Worm (Caenorhabditis elegans) whole organism, mixed stage, embryonic: ENCODE measurements around the gene T28D9.16.

Experiments
- M03D4.4 ChIP-seq: sonication (generic microtip); optimal IDR thresholded peaks from 2 replicates; lab custom pipeline; 2017; ENCODE audit warnings: mild to moderate bottlenecking, missing genetic modification characterization, missing compliant biosample characterization
- bed-3 ChIP-seq: fragments of 200-800 bp; sonication (Bioruptor generic); optimal IDR thresholded peaks from 3 replicates; lab custom pipeline; 2018; ENCODE audit warnings: mild to moderate bottlenecking, missing genetic modification characterization, moderate library complexity, missing compliant biosample characterization
- blmp-1 ChIP-seq: fragments of 150-350 bp; optimal IDR thresholded peaks from 2 replicates; lab custom pipeline; 2014; ENCODE audit warnings: missing biosample characterization, missing genetic modification characterization
- ceh-39 ChIP-seq: fragments of 150-350 bp; optimal IDR thresholded peaks from 2 replicates; lab custom pipeline; 2014; ENCODE audit warnings: missing biosample characterization, missing genetic modification characterization
- ceh-43 ChIP-seq: fragments of 200-800 bp; sonication (Bioruptor generic); optimal IDR thresholded peaks from 2 replicates; lab custom pipeline; 2018; ENCODE audit warnings: mild to moderate bottlenecking, missing genetic modification characterization, moderate library complexity, missing compliant biosample characterization
- ces-1 ChIP-seq: fragments of 150-350 bp; optimal IDR thresholded peaks from 2 replicates; lab custom pipeline; 2014; ENCODE audit warnings: missing biosample characterization, missing genetic modification reagents, missing genetic modification characterization
- cnd-1 ChIP-seq: fragments of 200-800 bp; sonication (Bioruptor generic); optimal IDR thresholded peaks from 2 replicates; lab custom pipeline; 2018; ENCODE audit warnings: mild to moderate bottlenecking, missing genetic modification characterization, missing compliant biosample characterization
- drap-1 ChIP-seq: fragments of 200-800 bp; sonication (Bioruptor generic); optimal IDR thresholded peaks from 3 replicates; lab custom pipeline; 2018; ENCODE audit warnings: mild to moderate bottlenecking, missing genetic modification characterization, missing compliant biosample characterization
- elt-1 ChIP-seq: sonication (generic microtip); optimal IDR thresholded peaks from 2 replicates; lab custom pipeline; 2017; ENCODE audit warnings: missing genetic modification characterization, mild to moderate bottlenecking, missing compliant biosample characterization, antibody characterized with exemption, moderate library complexity, borderline replicate concordance; ENCODE audit not compliant: insufficient read depth
- flh-1 ChIP-seq: fragments of 200-800 bp; sonication (Bioruptor generic); optimal IDR thresholded peaks from 2 replicates; lab custom pipeline; 2018; ENCODE audit warnings: mild to moderate bottlenecking, missing genetic modification characterization, moderate library complexity, missing compliant biosample characterization
- ham-2 ChIP-seq: fragments of 200-800 bp; sonication (Bioruptor generic); optimal IDR thresholded peaks from 2 replicates; lab custom pipeline; 2018; ENCODE audit warnings: mild to moderate bottlenecking, missing genetic modification characterization, missing compliant biosample characterization
- hlh-1 ChIP-seq: fragments of 150-350 bp; optimal IDR thresholded peaks from 2 replicates; lab custom pipeline; 2014; ENCODE audit warnings: missing biosample characterization, missing genetic modification reagents, missing genetic modification characterization
- lin-32 ChIP-seq: fragments of 200-800 bp; sonication (Bioruptor generic); optimal IDR thresholded peaks from 2 replicates; lab custom pipeline; 2018; ENCODE audit warnings: mild to moderate bottlenecking, missing genetic modification characterization, missing compliant biosample characterization
- lsy-2 ChIP-seq: fragments of 150-350 bp; optimal IDR thresholded peaks from 2 replicates; lab custom pipeline; 2014; ENCODE audit warnings: missing biosample characterization, missing genetic modification characterization
- mab-5 ChIP-seq: fragments of 150-350 bp; optimal IDR thresholded peaks from 2 replicates; lab custom pipeline; 2014; ENCODE audit warnings: missing biosample characterization, missing genetic modification characterization
- mep-1 ChIP-seq: fragments of 150-350 bp; optimal IDR thresholded peaks from 2 replicates; lab custom pipeline; 2017; ENCODE audit warnings: missing biosample characterization, missing genetic modification reagents, missing genetic modification characterization, inconsistent platforms
- mls-2 ChIP-seq: sonication (generic microtip); optimal IDR thresholded peaks from 2 replicates; lab custom pipeline; 2016; ENCODE audit warnings: mild to moderate bottlenecking, missing genetic modification characterization, moderate library complexity, missing compliant biosample characterization
- nhr-12 ChIP-seq: fragments of 150-350 bp; optimal IDR thresholded peaks from 2 replicates; lab custom pipeline; 2014; ENCODE audit warnings: missing biosample characterization, missing genetic modification characterization
- nhr-2 ChIP-seq: fragments of 150-350 bp; optimal IDR thresholded peaks from 2 replicates; lab custom pipeline; 2014; ENCODE audit warnings: missing biosample characterization, missing genetic modification characterization
- nhr-237 ChIP-seq: fragments of 150-350 bp; optimal IDR thresholded peaks from 2 replicates; lab custom pipeline; 2014; ENCODE audit warnings: missing biosample characterization, missing genetic modification characterization
- nhr-28 ChIP-seq: fragments of 150-350 bp; optimal IDR thresholded peaks from 2 replicates; lab custom pipeline; 2014; ENCODE audit warnings: missing biosample characterization, missing genetic modification characterization
- pha-4 ChIP-seq: fragments of 150-350 bp; optimal IDR thresholded peaks from 2 replicates; lab custom pipeline; 2018; ENCODE audit warnings: missing biosample characterization, missing genetic modification reagents, missing genetic modification characterization
- snpc-4 ChIP-seq: fragments of 150-350 bp; optimal IDR thresholded peaks from 2 replicates; lab custom pipeline; 2014; ENCODE audit warnings: missing biosample characterization, missing genetic modification characterization
- sptf-1 ChIP-seq: sonication (generic microtip); optimal IDR thresholded peaks from 2 replicates; lab custom pipeline; 2017; ENCODE audit warnings: mild to moderate bottlenecking, missing genetic modification characterization, moderate library complexity, missing compliant biosample characterization
- tbx-8 ChIP-seq: fragments of 200-800 bp; sonication (Bioruptor generic); optimal IDR thresholded peaks from 2 replicates; lab custom pipeline; 2018; ENCODE audit warnings: mild to moderate bottlenecking, missing genetic modification characterization, moderate library complexity, missing compliant biosample characterization
- unc-120 ChIP-seq: sonication (generic microtip); optimal IDR thresholded peaks from 2 replicates; lab custom pipeline; 2017; ENCODE audit warnings: missing genetic modification characterization, missing compliant biosample characterization; ENCODE audit not compliant: poor library complexity, severe bottlenecking
- unc-62 ChIP-seq: fragments of 150-350 bp; optimal IDR thresholded peaks from 2 replicates; lab custom pipeline; 2014; ENCODE audit warnings: missing biosample characterization, missing genetic modification reagents, missing genetic modification characterization
- zip-8 ChIP-seq: fragments of 150-350 bp; optimal IDR thresholded peaks from 2 replicates; lab custom pipeline; 2014; ENCODE audit warnings: missing biosample characterization, missing genetic modification characterization
- ztf-11 ChIP-seq: fragments of 150-350 bp; optimal IDR thresholded peaks from 2 replicates; lab custom pipeline; 2014; ENCODE audit warnings: missing biosample characterization, missing genetic modification characterization

T28D9.16 gene

ce11 chrII:6502826-6503225, 27.3 kb downstream of the T28D9.16 start, which contains the start of gene R05G9.1:
TSS of gene R05G9.1 (plus strand) at chrII:6503168.
- no peak for TF ChIP-seq cnd-1 (tag; lab: Kevin White, UChicago)
- no peak for TF ChIP-seq mep-1 (tag; lab: Kevin White, UChicago)
- TF ChIP-seq unc-62 (GFP tag; lab: Kevin White, UChicago), result no peak
- TF ChIP-seq flh-1 (GFP tag; lab: Kevin White, UChicago), result no peak
- no peak for TF ChIP-seq zip-8
- no peak for TF ChIP-seq ces-1 (GFP tag; lab: Kevin White, UChicago)
- TF ChIP-seq snpc-4 (tag; lab: Kevin White, UChicago), result no peak
- no peak for TF ChIP-seq lin-32 (GFP tag; lab: Kevin White, UChicago)
- no peak for TF ChIP-seq tbx-8 (GFP tag; lab: Kevin White, UChicago)
- TF ChIP-seq unc-120, result no peak
- TF ChIP-seq hlh-1 (tag; lab: Kevin White, UChicago), result no peak
- TF ChIP-seq ztf-11 (tag; lab: Kevin White, UChicago), result no peak
- TF ChIP-seq sptf-1 (tag; lab: Kevin White, UChicago), result no peak
- TF ChIP-seq, all 35 proteins: peak for 0

ce11 chrII:6513357-6513756, 37.9 kb downstream of the T28D9.16 start:
- TF ChIP-seq sptf-1 (tag; lab: Kevin White, UChicago) (no peak), bed-3 (GFP tag; lab: Kevin White, UChicago) (no peak)

- no peak for TF ChIP-seq ceh-43
- TF ChIP-seq blmp-1, result no peak
- no peak for TF ChIP-seq ceh-39 (tag; lab: Kevin White, UChicago)
- TF ChIP-seq drap-1, result no peak
- no peak for TF ChIP-seq lsy-2
- no peak for TF ChIP-seq zip-8
- no peak for TF ChIP-seq elt-1 (tag; lab: Kevin White, UChicago)
- TF ChIP-seq unc-120, result no peak
- TF ChIP-seq nhr-2 (tag; lab: Kevin White, UChicago), result no peak
These were observed 38.4 kb downstream of the T28D9.16 start, which contains the start of gene R05G9R.1 for ce11 chrII:6513911-6514310. TSS of gene R05G9R.1 (minus strand) at chrII:6514011.

ce11 chrII:6516276-6516675, 40.8 kb downstream of the T28D9.16 start, which contains the start of gene C56E6.7:
TSS of gene C56E6.7 (plus strand) at chrII:6516576.
- TF ChIP-seq nhr-12 (tag; lab: Kevin White, UChicago), result no peak
- no peak for TF ChIP-seq ham-2 (GFP tag; lab: Kevin White, UChicago)
- no peak for TF ChIP-seq ces-1 (GFP tag; lab: Kevin White, UChicago)
- no peak for TF ChIP-seq pha-4 (tag; lab: Kevin White, UChicago)

DNA sequence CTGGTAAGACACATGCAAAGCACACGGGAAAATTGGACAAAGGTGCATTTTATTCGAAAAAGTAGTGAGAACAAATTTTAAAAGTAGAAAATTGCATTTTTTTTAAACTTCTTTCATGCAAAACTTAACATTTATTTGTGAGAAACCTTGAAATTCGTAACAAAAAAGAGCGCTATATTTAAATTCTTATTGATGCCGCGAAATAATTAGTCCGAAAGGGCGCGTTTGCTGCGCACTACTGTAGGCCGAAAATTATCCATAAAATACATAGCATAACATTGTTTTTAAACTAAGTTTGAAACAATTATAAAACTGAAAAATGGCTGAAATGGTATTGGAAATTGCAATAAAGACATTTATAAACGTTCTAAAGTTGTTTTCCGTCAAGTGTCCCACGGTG, 44.2 kb downstream of the T28D9.16 start:
- TF ChIP-seq lsy-2, result peak; percentile 72
- TF ChIP-seq blmp-1, result no peak
- no peak for TF ChIP-seq lin-32 (GFP tag; lab: Kevin White, UChicago)
- no peak for TF ChIP-seq zip-8
- TF ChIP-seq mab-5 (tag; lab: Kevin White, UChicago), result no peak
- TF ChIP-seq ces-1 (GFP tag; lab: Kevin White, UChicago), result no peak

DNA sequence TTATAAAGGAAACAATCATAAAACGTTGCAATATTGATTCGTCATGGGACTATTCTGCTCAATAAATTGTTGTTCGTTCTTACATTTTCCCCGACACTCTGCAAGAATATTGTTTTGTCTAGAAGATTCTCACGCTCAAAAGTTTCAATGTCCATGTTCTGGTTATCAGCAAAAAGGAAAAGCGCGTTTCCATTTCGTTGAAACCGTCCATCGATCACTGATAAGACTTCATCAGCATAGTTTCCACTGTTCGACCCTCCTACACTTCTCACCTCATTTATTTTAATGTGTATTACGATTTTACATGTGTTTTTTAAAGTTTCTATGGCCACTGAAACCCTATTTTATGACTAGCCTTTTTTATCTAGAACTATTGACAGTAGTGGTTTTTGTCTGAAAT, 44.6 kb downstream of the T28D9.16 start:
- no peak for TF ChIP-seq drap-1
- no peak for TF ChIP-seq nhr-12 (tag; lab: Kevin White, UChicago)
- TF ChIP-seq mab-5 (tag; lab: Kevin White, UChicago), result no peak
- TF ChIP-seq flh-1 (GFP tag; lab: Kevin White, UChicago), result no peak
- no peak for TF ChIP-seq M03D4.4 (tag; lab: Kevin White, UChicago)
- TF ChIP-seq lin-32 (GFP tag; lab: Kevin White, UChicago), result no peak
- no peak for TF ChIP-seq nhr-28 (tag; lab: Kevin White, UChicago)
- TF ChIP-seq nhr-237 (tag; lab: Kevin White, UChicago), result no peak
- TF ChIP-seq nhr-2 (tag; lab: Kevin White, UChicago), result no peak
- TF ChIP-seq ztf-11 (tag; lab: Kevin White, UChicago), result no peak
- no peak for TF ChIP-seq mls-2 (tag; lab: Kevin White, UChicago)
